Fruit fly (Drosophila melanogaster): Measurements from ENCODE around the gene IFT46.
A peak's percentile ranks its signal among the peaks of the same experiment; 100 is the strongest.

IFT46 gene

dm6 chr2L:18617003-18617402 lies 1.1 kb upstream of the IFT46 start, which contains the start of gene MESR3 (continued):
- TF ChIP-seq CG2678 (tag; optimal IDR thresholded peaks at IDR 0.05): peak; percentile 89
- peak; percentile 74 for TF ChIP-seq CG31224 (GFP tag; IDR thresholded peaks at IDR 0.05)
- TF ChIP-seq ewg (GFP tag; optimal IDR thresholded peaks at IDR 0.05): peak; percentile 19

DNA sequence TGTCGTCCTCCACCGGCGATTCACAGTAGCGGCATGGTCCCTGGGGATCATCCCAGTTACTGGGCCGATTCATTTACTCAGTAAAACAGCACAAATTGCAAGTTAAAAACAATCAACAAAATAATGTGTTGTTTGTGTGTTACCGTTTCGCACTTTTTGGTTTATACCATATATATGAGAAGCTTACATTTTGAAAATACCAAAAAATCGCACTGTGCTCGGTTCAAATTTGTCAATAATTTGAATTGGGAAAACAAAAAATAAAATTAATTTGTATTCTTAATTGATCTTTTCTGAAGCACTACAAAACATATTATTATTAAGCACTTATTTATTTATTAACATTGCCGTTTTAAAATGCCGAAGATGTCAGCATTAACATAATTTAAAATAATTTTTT lies 3.8 kb downstream of the IFT46 start, which contains the start of gene Atac2:
TSS of gene Atac2 (minus strand) at position 144 of the 400 bp plus-strand sequence.
- TF ChIP-seq CG10267 (tag; optimal IDR thresholded peaks at IDR 0.05) (peak; percentile 7), mld (GFP tag; IDR thresholded peaks at IDR 0.05; ENCODE audit: partially characterized antibody) (no peak), pzg (GFP tag; optimal IDR thresholded peaks at IDR 0.05) (peak; percentile 58), jigr1 (GFP tag; IDR thresholded peaks at IDR 0.05) (no peak), Deaf1 (tag; optimal IDR thresholded peaks at IDR 0.05) (no peak), ssp (GFP tag; IDR thresholded peaks at IDR 0.05) (no peak), Gug (GFP tag; IDR thresholded peaks at IDR 0.05) (no peak), CG13287 (GFP tag; IDR thresholded peaks at IDR 0.05; ENCODE audit: partially characterized antibody) (peak; percentile 49), stwl (tag; optimal IDR thresholded peaks at IDR 0.05) (peak; percentile 75), Dp (GFP tag; optimal IDR thresholded peaks at IDR 0.05) (peak; percentile 74), Dfd (GFP tag; optimal IDR thresholded peaks at IDR 0.05) (no peak), CG10147 (GFP tag; optimal IDR thresholded peaks at IDR 0.05) (no peak), az2 (GFP tag; optimal IDR thresholded peaks at IDR 0.05) (no peak), sna (GFP tag; IDR thresholded peaks at IDR 0.05; ENCODE audit: partially characterized antibody) (0 out of 2 replicates have a peak, but pooled peaks have one; percentile 26), sima (GFP tag; optimal IDR thresholded peaks at IDR 0.05) (no peak), tap (tag; optimal IDR thresholded peaks at IDR 0.05) (no peak), vnd (GFP tag; IDR thresholded peaks at IDR 0.05; ENCODE audit: partially characterized antibody) (no peak), CG32767 (GFP tag; IDR thresholded peaks at IDR 0.05) (no peak), pan (optimal IDR thresholded peaks at IDR 0.05) (no peak), pan (GFP tag; optimal IDR thresholded peaks at IDR 0.05 in 1 of 2, IDR thresholded peaks at IDR 0.05 in 1 of 2) (no peak), tll (GFP tag; optimal IDR thresholded peaks at IDR 0.05) (no peak), kah (GFP tag; optimal IDR thresholded peaks at IDR 0.05) (no peak), CG11695 (GFP tag; IDR thresholded peaks at IDR 0.05) (no peak), CG1603 (tag; optimal IDR thresholded peaks at IDR 0.05) (peak; percentile 50), CG15696 (tag; optimal IDR thresholded peaks at IDR 0.05) (no peak), Hr78 (GFP tag; optimal IDR thresholded peaks at IDR 0.05) (no peak), bbx (GFP tag; IDR thresholded peaks at IDR 0.05; ENCODE audit: partially characterized antibody) (0 out of 2 replicates have a peak, but pooled peaks have one; percentile 3), esg (GFP tag; conservative IDR thresholded peaks at IDR 0.05) (no peak), rib (GFP tag; IDR thresholded peaks at IDR 0.05) (no peak), phol (tag; optimal IDR thresholded peaks at IDR 0.05) (no peak), CG17829 (tag; optimal IDR thresholded peaks at IDR 0.05) (no peak), HLH54F (GFP tag; optimal IDR thresholded peaks at IDR 0.05) (no peak), lilli (GFP tag; optimal IDR thresholded peaks at IDR 0.05) (no peak), CG13894 (tag; optimal IDR thresholded peaks at IDR 0.05) (no peak), danr (GFP tag; IDR thresholded peaks at IDR 0.05) (no peak), CG34224 (GFP tag; IDR thresholded peaks at IDR 0.05; ENCODE audit: partially characterized antibody) (0 out of 3 replicates have a peak, but pooled peaks have one; percentile 38), yki (optimal IDR thresholded peaks at IDR 0.05) (no peak), CG10321 (GFP tag; IDR thresholded peaks at IDR 0.05) (no peak), grn (GFP tag; optimal IDR thresholded peaks at IDR 0.05) (no peak), nau (GFP tag; optimal IDR thresholded peaks at IDR 0.05) (no peak), HLHmδ (GFP tag; optimal IDR thresholded peaks at IDR 0.05) (no peak), CG12219 (GFP tag; optimal IDR thresholded peaks at IDR 0.05) (no peak), CG31388 (GFP tag; optimal IDR thresholded peaks at IDR 0.05) (no peak), ac (GFP tag; optimal IDR thresholded peaks at IDR 0.05) (no peak), hb (GFP tag; IDR thresholded peaks at IDR 0.05; ENCODE audit: partially characterized antibody) (no peak), Asciz (GFP tag; optimal IDR thresholded peaks at IDR 0.05) (no peak)
